Fruit fly (Drosophila melanogaster): Measurements from ENCODE around the gene Clic.

Gene Clic

DNA sequence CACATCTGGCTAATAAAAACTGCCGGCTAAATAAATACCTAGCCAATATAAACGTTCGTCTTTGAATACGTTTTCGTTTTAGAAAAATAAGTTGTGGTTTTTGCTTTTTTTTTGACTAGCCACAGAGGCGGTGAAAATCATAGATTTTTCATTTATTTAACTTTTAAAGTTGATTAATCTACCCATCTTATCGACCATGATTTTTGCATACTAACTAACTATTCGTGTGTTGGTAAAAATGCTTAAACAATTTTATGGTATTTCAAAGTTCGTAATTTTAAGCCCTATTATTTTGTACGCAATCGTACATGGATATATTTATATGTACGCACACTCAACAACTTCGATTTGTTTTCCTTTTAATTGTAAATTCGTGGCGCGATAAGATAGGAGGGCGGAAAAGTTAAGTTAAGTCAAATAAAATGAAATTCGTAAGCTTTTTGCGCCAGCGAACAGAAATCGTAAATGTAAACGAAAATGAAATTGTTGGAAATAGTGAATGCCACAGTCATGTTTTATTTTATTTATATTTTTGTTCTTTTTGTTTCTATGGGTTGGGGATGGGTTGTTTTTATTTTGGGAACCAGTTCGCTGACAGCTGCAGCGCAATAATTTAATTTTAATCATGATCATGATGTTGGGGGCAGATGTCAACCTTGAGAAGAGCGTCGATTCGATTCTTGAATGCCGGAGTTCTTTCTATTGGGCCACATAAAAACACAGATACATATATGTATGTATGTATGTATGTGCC lies 4.5 kb downstream of the Clic start (continued):
- TF ChIP-seq toy (GFP tag; IDR thresholded peaks at IDR 0.05) (no peak), CG9609 (GFP tag; optimal IDR thresholded peaks at IDR 0.05) (no peak), gro (GFP tag; optimal IDR thresholded peaks at IDR 0.05) (no peak), klu (GFP tag; IDR thresholded peaks at IDR 0.05) (no peak), Scr (GFP tag; IDR thresholded peaks at IDR 0.05; ENCODE audit: partially characterized antibody) (no peak), CG2199 (GFP tag; IDR thresholded peaks at IDR 0.05) (no peak), unpg (GFP tag; optimal IDR thresholded peaks at IDR 0.05) (peak; percentile 63), CG13287 (GFP tag; IDR thresholded peaks at IDR 0.05; ENCODE audit: partially characterized antibody) (no peak), CG33213 (GFP tag; optimal IDR thresholded peaks at IDR 0.05) (no peak), CG4360 (GFP tag; IDR thresholded peaks at IDR 0.05) (no peak), Ada2b (GFP tag; IDR thresholded peaks at IDR 0.05) (peak; percentile 58; the same call in 1 of the 2 replicates), CG2889 (GFP tag; IDR thresholded peaks at IDR 0.05) (no peak), CG11696 (GFP tag; IDR thresholded peaks at IDR 0.05) (peak; percentile 90), Rx (GFP tag; IDR thresholded peaks at IDR 0.05) (no peak), Dbx (GFP tag; IDR thresholded peaks at IDR 0.05) (no peak), CG13424 (tag; optimal IDR thresholded peaks at IDR 0.05) (peak; percentile 41), nerfin-1 (tag; optimal IDR thresholded peaks at IDR 0.05) (no peak), CG31441 (GFP tag; IDR thresholded peaks at IDR 0.05) (no peak), seq (GFP tag; IDR thresholded peaks at IDR 0.05) (no peak), Sry-β (GFP tag; optimal IDR thresholded peaks at IDR 0.05) (no peak), CG6854 (GFP tag; optimal IDR thresholded peaks at IDR 0.05) (no peak), CG30403 (GFP tag; optimal IDR thresholded peaks at IDR 0.05) (peak; percentile 42), Dref (GFP tag; IDR thresholded peaks at IDR 0.05) (no peak), lbe (GFP tag; optimal IDR thresholded peaks at IDR 0.05) (no peak), CG17802 (tag; optimal IDR thresholded peaks at IDR 0.05) (no peak), Abd-B (GFP tag; optimal IDR thresholded peaks at IDR 0.05) (no peak), MTF-1 (GFP tag; optimal IDR thresholded peaks at IDR 0.05; ENCODE audit: borderline replicate concordance) (no peak), Dek (tag; optimal IDR thresholded peaks at IDR 0.05) (peak; percentile 27), CG3407 (GFP tag; optimal IDR thresholded peaks at IDR 0.05) (no peak), trh (GFP tag; optimal IDR thresholded peaks at IDR 0.05) (no peak), cwo (GFP tag; optimal IDR thresholded peaks at IDR 0.05) (peak; percentile 17), NC2β (GFP tag; optimal IDR thresholded peaks at IDR 0.05) (no peak), TFAM (GFP tag; optimal IDR thresholded peaks at IDR 0.05) (no peak), danr (GFP tag; IDR thresholded peaks at IDR 0.05) (no peak), kah (GFP tag; optimal IDR thresholded peaks at IDR 0.05) (no peak), Nf-YA (GFP tag; IDR thresholded peaks at IDR 0.05) (no peak), bcd (GFP tag; optimal IDR thresholded peaks at IDR 0.05) (peak; percentile 42), Xbp1 (GFP tag; optimal IDR thresholded peaks at IDR 0.05) (peak; percentile 47), Pdp1 (GFP tag; optimal IDR thresholded peaks at IDR 0.05) (peak in 1 of 2 experiments; percentile 4), lola (GFP tag; optimal IDR thresholded peaks at IDR 0.05) (no peak), HLH4C (GFP tag; IDR thresholded peaks at IDR 0.05; ENCODE audit: partially characterized antibody) (no peak), exex (tag; optimal IDR thresholded peaks at IDR 0.05) (no peak), CG3995 (GFP tag; optimal IDR thresholded peaks at IDR 0.05) (no peak), CG8089 (GFP tag; optimal IDR thresholded peaks at IDR 0.05) (no peak), ash1 (GFP tag; optimal IDR thresholded peaks at IDR 0.05) (no peak), CG9215 (GFP tag; IDR thresholded peaks at IDR 0.05) (no peak), so (GFP tag; IDR thresholded peaks at IDR 0.05) (peak; percentile 78), CG17361 (GFP tag; IDR thresholded peaks at IDR 0.05) (peak; percentile 39; the same call in 1 of the 3 replicates), CG2116 (GFP tag; optimal IDR thresholded peaks at IDR 0.05) (no peak), CG4854 (GFP tag; optimal IDR thresholded peaks at IDR 0.05) (no peak)
